Worm (Caenorhabditis elegans) whole organism, L1 larva: Measurements from ENCODE around the gene rcq-5.

Experiments used
- ceh-82 ChIP-seq, 3 experiments: fragments of 150-350 bp in 1 of 3; sonication (generic microtip) in 2 of 3; optimal IDR thresholded peaks; 2 replicates each; lab custom pipeline; 2014 to 2017; ENCODE audit warnings: missing biosample characterization in 3 of 3, missing genetic modification characterization in 3 of 3
- ces-1 ChIP-seq: fragments of 150-350 bp; optimal IDR thresholded peaks from 2 replicates; lab custom pipeline; 2014; ENCODE audit warnings: missing biosample characterization, missing genetic modification reagents, missing genetic modification characterization
- elt-3 ChIP-seq, 6 experiments: fragments of 150-350 bp in 1 of 6; sonication (generic microtip); optimal IDR thresholded peaks; 2 replicates each; lab custom pipeline; 2017 to 2018; ENCODE audit warnings: missing biosample characterization in 6 of 6, missing genetic modification characterization in 6 of 6, inconsistent platforms in 1 of 6
- nhr-11 ChIP-seq: fragments of 150-350 bp; optimal IDR thresholded peaks from 2 replicates; lab custom pipeline; 2014; ENCODE audit warnings: missing biosample characterization, missing genetic modification characterization
- nhr-28 ChIP-seq: fragments of 150-350 bp; optimal IDR thresholded peaks from 2 replicates; lab custom pipeline; 2014; ENCODE audit warnings: missing biosample characterization, missing genetic modification characterization
- pqm-1 ChIP-seq: sonication (generic microtip); optimal IDR thresholded peaks from 3 replicates; lab custom pipeline; 2017; ENCODE audit warnings: missing biosample characterization, missing genetic modification characterization
- zip-4 ChIP-seq: fragments of 200-800 bp; sonication (Bioruptor generic); optimal IDR thresholded peaks from 2 replicates; lab custom pipeline; 2018; ENCODE audit warnings: mild to moderate bottlenecking, missing genetic modification characterization, moderate library complexity, missing compliant biosample characterization

DNA sequence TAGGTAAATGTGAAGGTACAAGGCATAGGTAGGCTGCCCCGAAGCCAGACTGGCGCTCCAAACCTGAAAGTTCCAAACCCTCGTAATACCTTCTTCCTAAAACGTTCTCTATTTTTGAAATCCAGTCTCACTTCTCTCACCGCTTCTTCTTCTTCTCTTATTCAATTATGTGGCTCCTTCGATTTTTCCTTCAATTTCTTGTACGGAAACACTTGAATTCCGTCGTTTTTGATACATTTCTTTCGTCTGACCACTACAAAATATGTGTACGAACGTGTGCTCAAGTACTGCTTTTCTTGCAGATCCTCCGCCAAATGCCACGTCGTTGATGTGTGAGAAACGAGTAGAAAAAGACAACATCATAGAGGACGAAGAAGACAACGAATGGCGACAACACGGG lies 8.6 kb upstream of the rcq-5 start, which contains the start of gene unc-79:
- TF ChIP-seq elt-3 (tag; optimal IDR thresholded peaks at IDR 0.05; lab: Kevin White, UChicago) (no peak), nhr-28 (tag; lab: Kevin White, UChicago) (no peak), pqm-1 (no peak), nhr-11 (no peak), ces-1 (GFP tag; lab: Kevin White, UChicago) (no peak), zip-4 (GFP tag; lab: Kevin White, UChicago) (no peak), ceh-82 (tag; optimal IDR thresholded peaks at IDR 0.05; lab: Kevin White, UChicago) (no peak)
